Fruit fly (Drosophila melanogaster) whole organism, embryonic: ENCODE measurements around the gene teq.

ENCODE experiments used
- Adf1 ChIP-seq: fragments of 200-800 bp; sonication (Bioruptor generic); IDR thresholded peaks from 2 replicates; pipeline ENCODE4 v1.3.6; 2022; ENCODE audit warnings: missing biosample characterization, missing genetic modification characterization
- CG14050 ChIP-seq: fragments of 200-800 bp; sonication (Bioruptor generic); IDR thresholded peaks from 3 replicates; pipeline ENCODE4 v1.3.6; 2022; ENCODE audit warnings: missing biosample characterization, missing genetic modification characterization
- CG1647 ChIP-seq: fragments of 200-800 bp; sonication (Bioruptor generic); optimal IDR thresholded peaks from 3 replicates; lab custom pipeline; 2016; ENCODE audit warnings: missing biosample characterization, missing genetic modification characterization
- CG18764 ChIP-seq: fragments of 200-800 bp; sonication (Bioruptor generic); optimal IDR thresholded peaks from 3 replicates; lab custom pipeline; 2016; ENCODE audit warnings: missing biosample characterization, missing genetic modification characterization
- CG2199 ChIP-seq: fragments of 200-800 bp; sonication (Bioruptor generic); IDR thresholded peaks from 3 replicates; pipeline ENCODE4 v1.3.6; 2022; ENCODE audit warnings: missing biosample characterization, missing genetic modification characterization
- CG30431 ChIP-seq: fragments of 200-800 bp; sonication (Bioruptor generic); optimal IDR thresholded peaks from 2 replicates; lab custom pipeline; 2017; ENCODE audit warnings: missing biosample characterization, missing genetic modification characterization
- CG34224 ChIP-seq: fragments of 200-800 bp; sonication (Bioruptor generic); IDR thresholded peaks from 3 replicates; pipeline ENCODE4 v1.3.6; 2022; ENCODE audit warnings: missing biosample characterization, missing genetic modification characterization; ENCODE audit not compliant: partially characterized antibody
- CG4282 ChIP-seq: fragments of 200-800 bp; sonication (Bioruptor generic); optimal IDR thresholded peaks from 2 replicates; lab custom pipeline; 2016; ENCODE audit warnings: missing biosample characterization, missing genetic modification characterization
- CG4730 ChIP-seq: fragments of 200-800 bp; sonication (Bioruptor generic); IDR thresholded peaks from 2 replicates; pipeline ENCODE4 v1.3.6; 2022; ENCODE audit warnings: missing biosample characterization, missing genetic modification characterization
- CG6654 ChIP-seq: fragments of 200-800 bp; sonication (Bioruptor generic); optimal IDR thresholded peaks from 2 replicates; lab custom pipeline; 2017; ENCODE audit warnings: missing biosample characterization, mild to moderate bottlenecking, missing genetic modification characterization
- CG6791 ChIP-seq: fragments of 200-800 bp; sonication (Bioruptor generic); IDR thresholded peaks from 3 replicates; pipeline ENCODE4 v1.3.6; 2022; ENCODE audit warnings: missing biosample characterization, missing genetic modification characterization; ENCODE audit not compliant: partially characterized antibody
- CG7357 ChIP-seq: fragments of 200-800 bp; sonication (Bioruptor generic); IDR thresholded peaks from 3 replicates; pipeline ENCODE4 v1.3.6; 2022; ENCODE audit warnings: missing biosample characterization, missing genetic modification characterization
- CG8281 ChIP-seq: fragments of 200-800 bp; sonication (Bioruptor generic); optimal IDR thresholded peaks from 2 replicates; lab custom pipeline; 2018; ENCODE audit warnings: missing biosample characterization, mild to moderate bottlenecking, missing genetic modification characterization, moderate library complexity
- CG8388 ChIP-seq: fragments of 200-800 bp; sonication (Bioruptor generic); optimal IDR thresholded peaks from 2 replicates; lab custom pipeline; 2019; ENCODE audit warnings: missing biosample characterization, mild to moderate bottlenecking, missing genetic modification characterization, moderate library complexity
- CG9215 ChIP-seq: fragments of 200-800 bp; sonication (Bioruptor generic); IDR thresholded peaks from 2 replicates; pipeline ENCODE4 v1.3.6; 2022; ENCODE audit warnings: missing biosample characterization, missing genetic modification characterization
- Chrac-16 ChIP-seq: fragments of 200-800 bp; sonication (Bioruptor generic); optimal IDR thresholded peaks from 3 replicates; lab custom pipeline; 2016; ENCODE audit warnings: missing biosample characterization, missing genetic modification characterization
- Doc3 ChIP-seq: fragments of 200-800 bp; sonication (Bioruptor generic); IDR thresholded peaks from 3 replicates; pipeline ENCODE4 v1.3.6; 2022; ENCODE audit warnings: missing biosample characterization, missing genetic modification characterization; ENCODE audit not compliant: partially characterized antibody
- Dp ChIP-seq: fragments of 200-800 bp; sonication (Bioruptor generic); optimal IDR thresholded peaks from 2 replicates; lab custom pipeline; 2018; ENCODE audit warnings: missing biosample characterization, mild to moderate bottlenecking, missing genetic modification characterization, moderate library complexity
- GATAe ChIP-seq: fragments of 200-800 bp; sonication (Bioruptor generic); conservative IDR thresholded peaks from 2 replicates; pipeline ENCODE4 v1.3.6; 2022; ENCODE audit warnings: missing biosample characterization, missing genetic modification characterization
- Hr3 ChIP-seq: fragments of 200-800 bp; sonication (Bioruptor generic); optimal IDR thresholded peaks from 3 replicates; lab custom pipeline; 2016; ENCODE audit warnings: missing biosample characterization, missing genetic modification characterization
- Mrtf ChIP-seq: fragments of 200-800 bp; sonication (Bioruptor generic); IDR thresholded peaks from 3 replicates; pipeline ENCODE4 v1.3.6; 2022; ENCODE audit warnings: missing biosample characterization, missing genetic modification characterization
- Nf-YB ChIP-seq: fragments of 200-800 bp; sonication (Bioruptor generic); optimal IDR thresholded peaks from 3 replicates; lab custom pipeline; 2019; ENCODE audit warnings: missing biosample characterization, mild to moderate bottlenecking, missing genetic modification characterization, moderate library complexity
- Nf-YC ChIP-seq: fragments of 200-800 bp; optimal IDR thresholded peaks from 3 replicates; lab custom pipeline; 2019; ENCODE audit warnings: missing biosample characterization, mild to moderate bottlenecking, missing genetic modification characterization, moderate library complexity
- Sox100B ChIP-seq: fragments of 200-800 bp; sonication (Bioruptor generic); optimal IDR thresholded peaks from 3 replicates; lab custom pipeline; 2018; ENCODE audit warnings: missing biosample characterization, mild to moderate bottlenecking, missing genetic modification characterization
- ase ChIP-seq: fragments of 200-800 bp; sonication (Bioruptor generic); IDR thresholded peaks from 3 replicates; pipeline ENCODE4 v1.3.6; 2022; ENCODE audit warnings: missing biosample characterization, missing genetic modification characterization
- bab2 ChIP-seq: fragments of 200-800 bp; sonication (Bioruptor generic); optimal IDR thresholded peaks from 2 replicates; lab custom pipeline; 2016; ENCODE audit warnings: missing biosample characterization, missing genetic modification characterization
- corto ChIP-seq: fragments of 200-800 bp; sonication (Bioruptor generic); optimal IDR thresholded peaks from 2 replicates; lab custom pipeline; 2016; ENCODE audit warnings: missing biosample characterization, mild to moderate bottlenecking, missing genetic modification characterization, moderate library complexity
- croc ChIP-seq: fragments of 200-800 bp; sonication (Bioruptor generic); conservative IDR thresholded peaks from 3 replicates; pipeline ENCODE4 v1.3.6; 2022; ENCODE audit warnings: missing biosample characterization, missing genetic modification characterization
- exex ChIP-seq: fragments of 200-800 bp; sonication (Bioruptor generic); optimal IDR thresholded peaks from 4 replicates; lab custom pipeline; 2018; ENCODE audit warnings: missing biosample characterization, mild to moderate bottlenecking, missing genetic modification characterization, moderate library complexity
- fru ChIP-seq: fragments of >200 bp; optimal IDR thresholded peaks from 2 replicates; lab custom pipeline; 2017
- ftz-f1 ChIP-seq: fragments of 200-800 bp; sonication (Bioruptor generic); optimal IDR thresholded peaks from 2 replicates; lab custom pipeline; 2016; ENCODE audit warnings: missing biosample characterization, missing genetic modification characterization
- gce ChIP-seq: fragments of 200-800 bp; sonication (Bioruptor generic); IDR thresholded peaks from 3 replicates; pipeline ENCODE4 v1.3.6; 2022; ENCODE audit warnings: missing biosample characterization, missing genetic modification characterization
- insv ChIP-seq, 2 experiments: fragments of 200-800 bp; sonication (Bioruptor generic); optimal IDR thresholded peaks; 3 replicates each; lab custom pipeline; 2016 to 2018; ENCODE audit warnings: missing biosample characterization in 2 of 2, missing genetic modification characterization in 2 of 2
- jigr1 ChIP-seq: fragments of 200-800 bp; sonication (Bioruptor generic); IDR thresholded peaks from 3 replicates; pipeline ENCODE4 v1.3.6; 2022; ENCODE audit warnings: missing biosample characterization, missing genetic modification characterization
- lab ChIP-seq: fragments of 200-800 bp; sonication (Bioruptor generic); optimal IDR thresholded peaks from 3 replicates; lab custom pipeline; 2017; ENCODE audit warnings: missing biosample characterization, missing genetic modification characterization, mild to moderate bottlenecking, moderate library complexity, missing genetic modification reagents
- mam ChIP-seq: fragments of 200-800 bp; sonication (Bioruptor generic); optimal IDR thresholded peaks from 3 replicates; lab custom pipeline; 2016; ENCODE audit warnings: missing biosample characterization, missing genetic modification characterization
- nom ChIP-seq: fragments of 200-800 bp; sonication (Bioruptor generic); optimal IDR thresholded peaks from 2 replicates; lab custom pipeline; 2017; ENCODE audit warnings: missing biosample characterization, missing genetic modification characterization, mild to moderate bottlenecking, moderate library complexity, missing genetic modification reagents
- peb ChIP-seq: fragments of 200-800 bp; sonication (Bioruptor generic); IDR thresholded peaks from 2 replicates; pipeline ENCODE4 v1.3.6; 2022; ENCODE audit warnings: missing biosample characterization, missing genetic modification characterization
- pho ChIP-seq: fragments of 200-800 bp; sonication (Bioruptor generic); optimal IDR thresholded peaks from 2 replicates; lab custom pipeline; 2016; ENCODE audit warnings: missing biosample characterization, missing genetic modification characterization
- pzg ChIP-seq: fragments of 200-800 bp; sonication (Bioruptor generic); optimal IDR thresholded peaks from 3 replicates; lab custom pipeline; 2018; ENCODE audit warnings: missing biosample characterization, mild to moderate bottlenecking, missing genetic modification characterization, moderate library complexity
- ranshi ChIP-seq: fragments of 200-800 bp; sonication (Bioruptor generic); IDR thresholded peaks from 2 replicates; pipeline ENCODE4 v1.3.6; 2022; ENCODE audit warnings: missing biosample characterization, missing genetic modification characterization
- sc ChIP-seq, 3 experiments: fragments of >200 bp in 2 of 3; fragments of 200-800 bp in 1 of 3; sonication (Bioruptor generic) in 1 of 3; optimal IDR thresholded peaks; 2 replicates in 2 of 3; 3 replicates in 1 of 3; lab custom pipeline; 2017; ENCODE audit warnings: mild to moderate bottlenecking in 1 of 3, missing biosample characterization in 1 of 3, missing genetic modification characterization in 1 of 3, missing genetic modification reagents in 1 of 3
- sens ChIP-seq: fragments of 200-800 bp; sonication (Bioruptor generic); peaks from one replicate; lab custom pipeline; 2016; ENCODE audit warnings: missing biosample characterization, missing genetic modification characterization
- sr ChIP-seq: fragments of 200-800 bp; sonication (Bioruptor generic); IDR thresholded peaks from 3 replicates; pipeline ENCODE4 v1.3.6; 2022; ENCODE audit warnings: missing biosample characterization, missing genetic modification characterization
- tap ChIP-seq: fragments of 200-800 bp; optimal IDR thresholded peaks from 3 replicates; lab custom pipeline; 2019; ENCODE audit warnings: missing biosample characterization, mild to moderate bottlenecking, missing genetic modification characterization, moderate library complexity
- tin ChIP-seq: fragments of 200-800 bp; sonication (Bioruptor generic); optimal IDR thresholded peaks from 3 replicates; lab custom pipeline; 2016; ENCODE audit warnings: missing biosample characterization, missing genetic modification characterization
- toy ChIP-seq: fragments of 200-800 bp; sonication (Bioruptor generic); IDR thresholded peaks from 2 replicates; pipeline ENCODE4 v1.3.6; 2022; ENCODE audit warnings: missing biosample characterization, missing genetic modification characterization
- tx ChIP-seq: fragments of 200-800 bp; sonication (Bioruptor generic); optimal IDR thresholded peaks from 2 replicates; lab custom pipeline; 2016; ENCODE audit warnings: missing biosample characterization, missing genetic modification characterization
- unc-4 ChIP-seq: fragments of 200-800 bp; sonication (Bioruptor generic); IDR thresholded peaks from 2 replicates; pipeline ENCODE4 v1.3.6; 2022; ENCODE audit warnings: missing biosample characterization, missing genetic modification characterization; ENCODE audit not compliant: partially characterized antibody
- wor ChIP-seq: fragments of 200-800 bp; sonication (Bioruptor generic); IDR thresholded peaks from 2 replicates; pipeline ENCODE4 v1.3.6; 2022; ENCODE audit warnings: missing biosample characterization, missing genetic modification characterization
- yki ChIP-seq: fragments of >200 bp; optimal IDR thresholded peaks from 3 replicates; lab custom pipeline; 2018
- z ChIP-seq: fragments of 200-800 bp; sonication (Bioruptor generic); IDR thresholded peaks from 3 replicates; pipeline ENCODE4 v1.3.6; 2022; ENCODE audit warnings: missing biosample characterization, missing genetic modification characterization
- zfh1 ChIP-seq: fragments of 200-800 bp; sonication (Bioruptor generic); IDR thresholded peaks from 3 replicates; pipeline ENCODE4 v1.3.6; 2022; ENCODE audit warnings: missing biosample characterization, missing genetic modification characterization

Gene teq

DNA sequence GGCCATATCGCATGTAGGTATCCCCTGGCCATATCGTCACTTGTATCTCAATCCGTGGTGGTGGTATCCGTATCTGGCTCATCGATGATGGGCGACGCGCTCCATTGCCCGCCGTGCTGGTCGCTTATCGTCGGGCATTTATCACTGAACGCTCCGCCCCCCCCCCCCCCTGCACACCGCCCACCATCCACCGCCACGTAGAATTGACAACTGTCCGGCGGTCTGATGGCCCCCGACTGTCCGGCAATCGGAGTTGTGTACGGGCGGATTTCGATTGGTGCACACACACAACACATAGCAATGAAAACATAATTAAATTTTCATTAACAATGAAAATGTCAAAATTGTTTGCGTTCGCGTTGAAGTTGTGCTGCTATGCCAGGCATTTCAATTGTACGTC lies 40.0 kb downstream of the teq start (continued):
- no peak for TF ChIP-seq ftz-f1 (GFP tag; lab: Kevin White, UChicago)
- TF ChIP-seq jigr1 (GFP tag; lab: Robert Waterston, UW), result no peak
- TF ChIP-seq CG18764 (GFP tag; lab: Kevin White, UChicago), result no peak
- no peak for TF ChIP-seq Sox100B (GFP tag; lab: Kevin White, UChicago)
- TF ChIP-seq fru, result no peak
- TF ChIP-seq peb (GFP tag; lab: Robert Waterston, UW), result no peak
- no peak for TF ChIP-seq CG6654
- TF ChIP-seq exex (tag; lab: Kevin White, UChicago), result peak; percentile 65
- no peak for TF ChIP-seq CG14050
- TF ChIP-seq CG4730 (GFP tag; lab: Robert Waterston, UW), result no peak
- TF ChIP-seq lab (GFP tag; lab: Kevin White, UChicago), result peak; percentile 69
- no peak for TF ChIP-seq CG8388 (GFP tag; lab: Kevin White, UChicago)
- no peak for TF ChIP-seq mam (GFP tag; lab: Kevin White, UChicago)
- no peak for TF ChIP-seq wor
- no peak for TF ChIP-seq tap (tag; lab: Kevin White, UChicago)
- no peak for TF ChIP-seq CG34224 (GFP tag; lab: Robert Waterston, UW)
- TF ChIP-seq CG2199, result peak; percentile 80; the same call in 2 of the 3 replicates
- TF ChIP-seq sens, result no peak
- no peak for TF ChIP-seq tin
- TF ChIP-seq ase (GFP tag; lab: Robert Waterston, UW), result no peak
- TF ChIP-seq CG7357 (GFP tag; lab: Robert Waterston, UW), result no peak
- TF ChIP-seq zfh1 (GFP tag; lab: Robert Waterston, UW), result no peak
- TF ChIP-seq Dp (GFP tag; lab: Kevin White, UChicago), result no peak
- 0 out of 3 replicates have a peak, but pooled peaks have one; percentile 21 for TF ChIP-seq sr
- no peak for TF ChIP-seq ranshi (GFP tag; lab: Robert Waterston, UW)
- no peak for TF ChIP-seq unc-4
- no peak for TF ChIP-seq yki
- no peak for TF ChIP-seq sc (optimal IDR thresholded peaks at IDR 0.05; lab: Kevin White, UChicago)
- no peak for TF ChIP-seq sc (GFP tag; optimal IDR thresholded peaks at IDR 0.05; lab: Kevin White, UChicago)
- TF ChIP-seq nom (GFP tag; lab: Kevin White, UChicago), result no peak
- no peak for TF ChIP-seq Mrtf (GFP tag; lab: Robert Waterston, UW)
- TF ChIP-seq Hr3 (GFP tag; lab: Kevin White, UChicago), result no peak
- TF ChIP-seq CG8281 (tag; lab: Kevin White, UChicago), result no peak
- TF ChIP-seq CG9215 (GFP tag; lab: Robert Waterston, UW), result no peak
- no peak for TF ChIP-seq Chrac-16 (GFP tag; lab: Kevin White, UChicago)
- no peak for TF ChIP-seq pzg (GFP tag; lab: Kevin White, UChicago)
- TF ChIP-seq gce (GFP tag; lab: Robert Waterston, UW), result no peak
- TF ChIP-seq toy (GFP tag; lab: Robert Waterston, UW), result no peak
- no peak for TF ChIP-seq corto
- TF ChIP-seq Nf-YC (tag; lab: Kevin White, UChicago), result peak; percentile 37
- TF ChIP-seq z, result no peak
- no peak for TF ChIP-seq CG6791
- TF ChIP-seq bab2 (GFP tag; lab: Kevin White, UChicago), result no peak
- TF ChIP-seq CG1647 (GFP tag; lab: Kevin White, UChicago), result no peak
- no peak for TF ChIP-seq tx
- TF ChIP-seq CG4282 (GFP tag; lab: Kevin White, UChicago), result no peak
- TF ChIP-seq Adf1 (GFP tag; lab: Robert Waterston, UW), result no peak
- no peak for TF ChIP-seq Doc3
- TF ChIP-seq CG30431, result no peak
- TF ChIP-seq Nf-YB (GFP tag; lab: Kevin White, UChicago), result peak; percentile 40
- TF ChIP-seq GATAe (GFP tag; lab: Robert Waterston, UW), result peak; percentile 70; the same call in 1 of the 2 replicates
- no peak for TF ChIP-seq insv (GFP tag; optimal IDR thresholded peaks at IDR 0.05; lab: Kevin White, UChicago)
- TF ChIP-seq croc (GFP tag; lab: Robert Waterston, UW), result no peak
- no peak for TF ChIP-seq pho (GFP tag; lab: Kevin White, UChicago)
